Fruit fly (Drosophila melanogaster) whole organism, pupa: ENCODE data around the gene Capa.

ENCODE experiments used
- CG10348 ChIP-seq: fragments of 200-800 bp; sonication (Bioruptor generic); IDR thresholded peaks from 2 replicates; pipeline ENCODE4 v1.3.6; 2022; ENCODE audit warnings: missing biosample characterization, missing genetic modification characterization
- CG12605 ChIP-seq: fragments of 200-800 bp; sonication (Bioruptor generic); IDR thresholded peaks from 2 replicates; pipeline ENCODE4 v1.3.6; 2022; ENCODE audit warnings: missing biosample characterization, missing genetic modification characterization
- CG13204 ChIP-seq: fragments of 200-800 bp; sonication (Bioruptor generic); optimal IDR thresholded peaks from 2 replicates; lab custom pipeline; 2018; ENCODE audit warnings: missing biosample characterization, mild to moderate bottlenecking, missing genetic modification characterization, moderate library complexity
- CG14655 ChIP-seq: fragments of 200-800 bp; sonication (Bioruptor generic); optimal IDR thresholded peaks from 3 replicates; lab custom pipeline; 2017; ENCODE audit warnings: mild to moderate bottlenecking, missing biosample characterization, missing genetic modification reagents, missing genetic modification characterization
- CG15710 ChIP-seq: fragments of 200-800 bp; sonication (Bioruptor generic); optimal IDR thresholded peaks from 2 replicates; lab custom pipeline; 2018; ENCODE audit warnings: missing biosample characterization, mild to moderate bottlenecking, missing genetic modification characterization, moderate library complexity
- CG17806 ChIP-seq: fragments of 200-800 bp; sonication (Bioruptor generic); optimal IDR thresholded peaks from 2 replicates; lab custom pipeline; 2018; ENCODE audit warnings: missing biosample characterization, mild to moderate bottlenecking, missing genetic modification characterization, moderate library complexity
- CG32121 ChIP-seq: fragments of 200-800 bp; sonication (Bioruptor generic); IDR thresholded peaks from 2 replicates; pipeline ENCODE4 v1.3.6; 2022; ENCODE audit warnings: missing biosample characterization, missing genetic modification characterization
- CG34367 ChIP-seq: fragments of 200-800 bp; sonication (Bioruptor generic); optimal IDR thresholded peaks from 2 replicates; lab custom pipeline; 2018; ENCODE audit warnings: missing biosample characterization, mild to moderate bottlenecking, missing genetic modification characterization
- CG4496 ChIP-seq: fragments of 200-800 bp; sonication (Bioruptor generic); IDR thresholded peaks from 3 replicates; pipeline ENCODE4 v1.3.6; 2022; ENCODE audit warnings: missing biosample characterization, missing genetic modification characterization
- CG8159 ChIP-seq: fragments of 200-800 bp; sonication (Bioruptor generic); optimal IDR thresholded peaks from 3 replicates; lab custom pipeline; 2018; ENCODE audit warnings: missing biosample characterization, mild to moderate bottlenecking, missing genetic modification characterization, moderate library complexity
- CG8301 ChIP-seq: fragments of 200-800 bp; sonication (Bioruptor generic); optimal IDR thresholded peaks from 2 replicates; lab custom pipeline; 2018; ENCODE audit warnings: missing biosample characterization, mild to moderate bottlenecking, missing genetic modification characterization
- CG9948 ChIP-seq: fragments of 200-800 bp; sonication (Bioruptor generic); optimal IDR thresholded peaks from 2 replicates; lab custom pipeline; 2018; ENCODE audit warnings: missing biosample characterization, mild to moderate bottlenecking, missing genetic modification characterization, moderate library complexity
- D1 ChIP-seq: fragments of 200-800 bp; sonication (Bioruptor generic); optimal IDR thresholded peaks from 2 replicates; lab custom pipeline; 2018; ENCODE audit warnings: missing biosample characterization, mild to moderate bottlenecking, missing genetic modification characterization, moderate library complexity
- EcR ChIP-seq: fragments of 200-800 bp; sonication (Bioruptor generic); optimal IDR thresholded peaks from 3 replicates; lab custom pipeline; 2019; ENCODE audit warnings: missing biosample characterization, missing genetic modification characterization, mild to moderate bottlenecking, moderate library complexity, missing genetic modification reagents
- Ets98B ChIP-seq: fragments of 200-800 bp; sonication (Bioruptor generic); IDR thresholded peaks from 2 replicates; pipeline ENCODE4 v1.3.6; 2022; ENCODE audit warnings: missing biosample characterization, missing genetic modification characterization
- Pif1A ChIP-seq: fragments of 200-800 bp; sonication (Bioruptor generic); optimal IDR thresholded peaks from 3 replicates; lab custom pipeline; 2016; ENCODE audit warnings: missing biosample characterization, missing genetic modification characterization
- Pif1B ChIP-seq: fragments of 200-800 bp; sonication (Bioruptor generic); optimal IDR thresholded peaks from 3 replicates; lab custom pipeline; 2016; ENCODE audit warnings: missing biosample characterization, missing genetic modification characterization
- fd96Ca ChIP-seq: fragments of 200-800 bp; sonication (Bioruptor generic); IDR thresholded peaks from 3 replicates; pipeline ENCODE4 v1.3.6; 2022; ENCODE audit warnings: missing biosample characterization, missing genetic modification characterization
- gl ChIP-seq: fragments of 200-800 bp; sonication (Bioruptor generic); optimal IDR thresholded peaks from 2 replicates; lab custom pipeline; 2018; ENCODE audit warnings: missing biosample characterization, mild to moderate bottlenecking, missing genetic modification characterization
- rn ChIP-seq: fragments of 200-800 bp; sonication (Bioruptor generic); IDR thresholded peaks from 2 replicates; pipeline ENCODE4 v1.3.6; 2022; ENCODE audit warnings: missing biosample characterization, missing genetic modification characterization

The Capa gene

dm6 chr3R:29867470-29867869, 46.7 kb downstream of the Capa start:
- TF ChIP-seq CG10348 = no peak
- no peak for TF ChIP-seq EcR (GFP tag; lab: Kevin White, UChicago)

dm6 chr3R:29866706-29867105, 47.4 kb downstream of the Capa start:
- TF ChIP-seq gl (tag; lab: Kevin White, UChicago) = no peak
- TF ChIP-seq CG9948 = no peak
- no peak for TF ChIP-seq EcR (GFP tag; lab: Kevin White, UChicago)
- no peak for TF ChIP-seq CG34367 (tag; lab: Kevin White, UChicago)
- no peak for TF ChIP-seq Pif1A
- TF ChIP-seq CG10348 = no peak
- no peak for TF ChIP-seq rn (GFP tag; lab: Robert Waterston, UW)
- no peak for TF ChIP-seq D1
- no peak for TF ChIP-seq CG32121
- TF ChIP-seq Pif1B (GFP tag; lab: Kevin White, UChicago) = no peak
- no peak for TF ChIP-seq CG4496 (GFP tag; lab: Robert Waterston, UW)
- no peak for TF ChIP-seq CG15710
- TF ChIP-seq Ets98B = no peak
- TF ChIP-seq CG14655 (GFP tag; lab: Kevin White, UChicago) = no peak
- TF ChIP-seq CG13204 (GFP tag; lab: Kevin White, UChicago) = no peak
- TF ChIP-seq CG12605 (GFP tag; lab: Robert Waterston, UW) = no peak
- no peak for TF ChIP-seq CG17806 (tag; lab: Kevin White, UChicago)
- no peak for TF ChIP-seq CG8301 (tag; lab: Kevin White, UChicago)
- TF ChIP-seq fd96Ca = no peak
- no peak for TF ChIP-seq CG8159 (tag; lab: Kevin White, UChicago)
